Worm (Caenorhabditis elegans) whole organism, early embryonic: Measurements from ENCODE around the gene fbxb-102.
A peak's percentile ranks its signal among the peaks of the same experiment; 100 is the strongest.

Experiments used
- B0310.2 ChIP-seq: sonication (generic microtip); optimal IDR thresholded peaks from 2 replicates; lab custom pipeline; 2016; ENCODE audit warnings: mild to moderate bottlenecking, missing genetic modification characterization, missing compliant biosample characterization
- F13C5.2 ChIP-seq: sonication (generic microtip); optimal IDR thresholded peaks from 2 replicates; lab custom pipeline; 2017; ENCODE audit warnings: mild to moderate bottlenecking, missing genetic modification characterization, inconsistent platforms, missing compliant biosample characterization
- aly-1 ChIP-seq: sonication (generic microtip); optimal IDR thresholded peaks from 2 replicates; lab custom pipeline; 2016; ENCODE audit warnings: missing genetic modification characterization, missing compliant biosample characterization
- ama-1 ChIP-seq: fragments of 150-350 bp; optimal IDR thresholded peaks from 2 replicates; lab custom pipeline; 2014
- ceh-13 ChIP-seq: fragments of 200-800 bp; sonication (Bioruptor generic); optimal IDR thresholded peaks from 2 replicates; lab custom pipeline; 2018; ENCODE audit warnings: mild to moderate bottlenecking, missing genetic modification characterization, missing compliant biosample characterization
- ceh-36 ChIP-seq: sonication (generic microtip); optimal IDR thresholded peaks from 2 replicates; lab custom pipeline; 2016; ENCODE audit warnings: missing genetic modification characterization, inconsistent platforms, missing compliant biosample characterization
- ets-7 ChIP-seq: sonication (generic microtip); optimal IDR thresholded peaks from 2 replicates; lab custom pipeline; 2016; ENCODE audit warnings: missing genotype, missing genetic modification characterization, missing compliant biosample characterization
- flt-1 ChIP-seq: fragments of 200-800 bp; sonication (Bioruptor generic); IDR thresholded peaks from 2 replicates; pipeline ENCODE4 v1.3.6; 2022; ENCODE audit warnings: missing genetic modification characterization, missing compliant biosample characterization
- hmbx-1 ChIP-seq: sonication (generic microtip); optimal IDR thresholded peaks from 2 replicates; lab custom pipeline; 2016; ENCODE audit warnings: mild to moderate bottlenecking, missing genetic modification characterization, missing compliant biosample characterization
- hmg-4 ChIP-seq: fragments of 200-800 bp; sonication (Bioruptor generic); optimal IDR thresholded peaks from 2 replicates; lab custom pipeline; 2018; ENCODE audit warnings: mild to moderate bottlenecking, missing genetic modification characterization, missing compliant biosample characterization
- hnd-1 ChIP-seq: sonication (generic microtip); optimal IDR thresholded peaks from 2 replicates; lab custom pipeline; 2016; ENCODE audit warnings: missing genetic modification characterization, missing compliant biosample characterization
- pes-1 ChIP-seq: fragments of 200-800 bp; sonication (Bioruptor generic); IDR thresholded peaks from 2 replicates; pipeline ENCODE4 v1.3.6; 2022; ENCODE audit warnings: missing genetic modification reagents, missing genetic modification characterization, missing compliant biosample characterization
- scrt-1 ChIP-seq: fragments of 200-800 bp; sonication (Bioruptor generic); IDR thresholded peaks from 2 replicates; pipeline ENCODE4 v1.3.6; 2022; ENCODE audit warnings: missing genetic modification characterization, missing compliant biosample characterization
- sea-1 ChIP-seq: fragments of 200-800 bp; sonication (Bioruptor generic); conservative IDR thresholded peaks from 2 replicates; pipeline ENCODE4 v1.3.6; 2022; ENCODE audit warnings: missing genetic modification characterization, missing compliant biosample characterization
- tbx-11 ChIP-seq: fragments of 200-800 bp; sonication (Bioruptor generic); IDR thresholded peaks from 2 replicates; pipeline ENCODE4 v1.3.6; 2022; ENCODE audit warnings: missing genetic modification characterization, missing compliant biosample characterization
- tbx-37 ChIP-seq: fragments of 200-800 bp; sonication (Bioruptor generic); conservative IDR thresholded peaks from 2 replicates; pipeline ENCODE4 v1.3.6; 2022; ENCODE audit warnings: missing genetic modification reagents, missing genetic modification characterization, missing compliant biosample characterization
- tra-4 ChIP-seq: sonication (generic microtip); optimal IDR thresholded peaks from 2 replicates; lab custom pipeline; 2017; ENCODE audit warnings: missing genetic modification characterization, missing compliant biosample characterization

Gene fbxb-102

ce11 chrII:12449849-12450248, 32.9 kb upstream of the fbxb-102 start, which contains the start of gene sre-34:
TSS of gene sre-34 (plus strand) at chrII:12450149.
- no peak for TF ChIP-seq ets-7
- no peak for TF ChIP-seq hmbx-1 (tag; lab: Kevin White, UChicago)
- no peak for TF ChIP-seq B0310.2 (tag; lab: Kevin White, UChicago)
- no peak for TF ChIP-seq scrt-1 (GFP tag; lab: Robert Waterston, UW)
- TF ChIP-seq pes-1 (GFP tag; lab: Robert Waterston, UW): no peak
- TF ChIP-seq sea-1 (GFP tag; lab: Robert Waterston, UW): no peak

ce11 chrII:12452754-12453352, 29.9 kb upstream of the fbxb-102 start, which contains the start of the genes sre-35 and sre-33:
TSS of gene sre-35 (minus strand) at chrII:12452854.
TSS of gene sre-33 (plus strand) at chrII:12453302.
- no peak for TF ChIP-seq pes-1 (GFP tag; lab: Robert Waterston, UW)
- TF ChIP-seq tbx-11 (GFP tag; lab: Robert Waterston, UW): no peak
- no peak for TF ChIP-seq B0310.2 (tag; lab: Kevin White, UChicago)
- no peak for TF ChIP-seq scrt-1 (GFP tag; lab: Robert Waterston, UW)
- no peak for TF ChIP-seq hmbx-1 (tag; lab: Kevin White, UChicago)

ce11 chrII:12456633-12457032, 26.1 kb upstream of the fbxb-102 start, which contains the start of gene sre-32:
TSS of gene sre-32 (minus strand) at chrII:12456733.
- TF ChIP-seq scrt-1 (GFP tag; lab: Robert Waterston, UW) (no peak), ceh-36 (no peak), sea-1 (GFP tag; lab: Robert Waterston, UW) (no peak), aly-1 (no peak), ets-7 (no peak), hmg-4 (GFP tag; lab: Kevin White, UChicago) (no peak), flt-1 (GFP tag; lab: Robert Waterston, UW) (no peak), tbx-11 (GFP tag; lab: Robert Waterston, UW) (no peak), hnd-1 (no peak), tra-4 (tag; lab: Kevin White, UChicago) (no peak), ceh-13 (GFP tag; lab: Kevin White, UChicago) (no peak), F13C5.2 (tag; lab: Kevin White, UChicago) (no peak), pes-1 (GFP tag; lab: Robert Waterston, UW) (no peak), B0310.2 (tag; lab: Kevin White, UChicago) (no peak), tbx-37 (GFP tag; lab: Robert Waterston, UW) (no peak), hmbx-1 (tag; lab: Kevin White, UChicago) (no peak), ama-1 (no peak)

ce11 chrII:12457275-12457674, 25.4 kb upstream of the fbxb-102 start, which contains the start of gene sre-38:
TSS of gene sre-38 (plus strand) at chrII:12457575.
- TF ChIP-seq ets-7 (no peak), sea-1 (GFP tag; lab: Robert Waterston, UW) (no peak), ceh-36 (no peak), ceh-13 (GFP tag; lab: Kevin White, UChicago) (no peak), F13C5.2 (tag; lab: Kevin White, UChicago) (no peak), tbx-11 (GFP tag; lab: Robert Waterston, UW) (no peak), flt-1 (GFP tag; lab: Robert Waterston, UW) (no peak), hmbx-1 (tag; lab: Kevin White, UChicago) (no peak), tra-4 (tag; lab: Kevin White, UChicago) (no peak), hmg-4 (GFP tag; lab: Kevin White, UChicago) (no peak), scrt-1 (GFP tag; lab: Robert Waterston, UW) (no peak), tbx-37 (GFP tag; lab: Robert Waterston, UW) (no peak), B0310.2 (tag; lab: Kevin White, UChicago) (no peak), ama-1 (no peak), pes-1 (GFP tag; lab: Robert Waterston, UW) (no peak), hnd-1 (no peak), aly-1 (no peak)

- peak; percentile 54; the same call in 1 of the 2 replicates for TF ChIP-seq flt-1 (GFP tag; lab: Robert Waterston, UW)
- no peak for TF ChIP-seq F13C5.2 (tag; lab: Kevin White, UChicago)
These were observed 23.3 kb upstream of the fbxb-102 start, which contains the start of gene tag-281 for ce11 chrII:12459422-12459821. TSS of gene tag-281 (plus strand) at chrII:12459761.

ce11 chrII:12460602-12461453, 21.9 kb upstream of the fbxb-102 start, which contains the start of gene tag-280:
TSS of gene tag-280 (plus strand) at chrII:12460652.
- no peak for TF ChIP-seq F13C5.2 (tag; lab: Kevin White, UChicago)
- no peak for TF ChIP-seq sea-1 (GFP tag; lab: Robert Waterston, UW)
- no peak for TF ChIP-seq aly-1
- no peak for TF ChIP-seq hnd-1
- no peak for TF ChIP-seq hmg-4 (GFP tag; lab: Kevin White, UChicago)
- TF ChIP-seq tra-4 (tag; lab: Kevin White, UChicago): no peak
- no peak for TF ChIP-seq B0310.2 (tag; lab: Kevin White, UChicago)
- TF ChIP-seq ceh-36: no peak
- TF ChIP-seq scrt-1 (GFP tag; lab: Robert Waterston, UW): no peak
- no peak for TF ChIP-seq ets-7
- no peak for TF ChIP-seq pes-1 (GFP tag; lab: Robert Waterston, UW)
- no peak for TF ChIP-seq flt-1 (GFP tag; lab: Robert Waterston, UW)
- no peak for TF ChIP-seq tbx-11 (GFP tag; lab: Robert Waterston, UW)
- no peak for TF ChIP-seq ama-1

- TF ChIP-seq aly-1: no peak
- no peak for TF ChIP-seq pes-1 (GFP tag; lab: Robert Waterston, UW)
- no peak for TF ChIP-seq hnd-1
- TF ChIP-seq tbx-37 (GFP tag; lab: Robert Waterston, UW): no peak
- TF ChIP-seq sea-1 (GFP tag; lab: Robert Waterston, UW): no peak
- no peak for TF ChIP-seq tra-4 (tag; lab: Kevin White, UChicago)
- TF ChIP-seq hmg-4 (GFP tag; lab: Kevin White, UChicago): no peak
- no peak for TF ChIP-seq ets-7
- no peak for TF ChIP-seq ama-1
- no peak for TF ChIP-seq ceh-13 (GFP tag; lab: Kevin White, UChicago)
- no peak for TF ChIP-seq hmbx-1 (tag; lab: Kevin White, UChicago)
- no peak for TF ChIP-seq ceh-36
- no peak for TF ChIP-seq flt-1 (GFP tag; lab: Robert Waterston, UW)
- TF ChIP-seq scrt-1 (GFP tag; lab: Robert Waterston, UW): no peak
- no peak for TF ChIP-seq B0310.2 (tag; lab: Kevin White, UChicago)
- no peak for TF ChIP-seq tbx-11 (GFP tag; lab: Robert Waterston, UW)
- TF ChIP-seq F13C5.2 (tag; lab: Kevin White, UChicago): no peak
These were observed 20.5 kb upstream of the fbxb-102 start, which contains the start of gene F15A4.2 for ce11 chrII:12462244-12462643. TSS of gene F15A4.2 (plus strand) at chrII:12462544.
